Fruit fly (Drosophila melanogaster): Measurements from ENCODE around the gene CG5050.
A peak's percentile ranks its signal among the peaks of the same experiment; 100 is the strongest.

Gene CG5050

dm6 chr2L:17452624-17453023 lies at the start of gene CG5050:
CG5050 (plus strand) TSS chr2L:17452924.
- no peak for TF ChIP-seq CG17801 (GFP tag; optimal IDR thresholded peaks at IDR 0.05; ENCODE audit: partially characterized antibody)

DNA sequence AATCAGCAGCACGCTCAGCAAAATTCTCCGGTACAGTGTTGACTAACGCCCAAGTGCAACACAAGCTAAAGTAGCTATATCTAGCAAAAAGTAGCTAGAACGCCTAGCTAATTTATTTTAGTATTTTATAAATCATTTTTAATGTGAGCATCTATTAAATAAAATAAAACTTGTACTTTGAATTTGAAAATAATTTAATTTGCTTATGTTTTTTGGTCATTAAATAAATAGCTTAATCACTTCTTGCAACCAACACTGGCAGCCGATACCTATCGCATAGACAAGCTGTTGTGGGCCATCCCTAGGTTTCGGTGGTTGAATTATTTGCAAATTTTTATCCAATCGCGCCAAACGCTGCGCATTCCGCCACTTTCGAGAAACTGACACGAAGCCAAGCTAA lies 42.4 kb upstream of the CG5050 start, which contains the start of the genes Polr2J and CG15141:
Gene Polr2J (minus strand): TSS at position 49 of the 400 bp plus-strand sequence.
Gene CG15141 (plus strand): TSS at position 284 of the 400 bp plus-strand sequence.
- TF ChIP-seq CG17801 (GFP tag; optimal IDR thresholded peaks at IDR 0.05; ENCODE audit: partially characterized antibody), result peak; percentile 84

dm6 chr2L:17412533-17412932 lies 40.2 kb upstream of the CG5050 start, which contains the start of gene Rsph9:
Rsph9 (minus strand) TSS chr2L:17412633.
- TF ChIP-seq CG17801 (GFP tag; optimal IDR thresholded peaks at IDR 0.05; ENCODE audit: partially characterized antibody), result no peak

DNA sequence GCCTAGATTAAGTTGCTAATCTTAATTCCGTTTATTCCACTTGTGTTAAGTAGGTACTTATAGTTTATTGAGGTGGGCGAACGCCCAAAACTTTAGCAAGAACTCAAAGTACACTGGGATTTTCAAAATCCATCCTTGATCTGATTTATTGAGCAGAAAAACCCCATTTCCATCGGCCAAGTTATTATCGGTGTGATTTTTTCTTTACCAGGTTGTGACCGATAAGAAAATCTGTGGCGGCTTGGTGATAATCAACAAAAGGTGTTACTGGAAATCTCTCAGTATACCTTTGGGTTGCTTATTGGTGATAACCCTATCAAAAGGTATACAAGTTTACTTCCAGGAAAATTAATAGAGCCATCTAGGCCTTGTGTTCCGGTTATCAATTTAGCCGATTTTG lies 32.3 kb upstream of the CG5050 start:
- TF ChIP-seq CG17801 (GFP tag; optimal IDR thresholded peaks at IDR 0.05; ENCODE audit: partially characterized antibody), result no peak

DNA sequence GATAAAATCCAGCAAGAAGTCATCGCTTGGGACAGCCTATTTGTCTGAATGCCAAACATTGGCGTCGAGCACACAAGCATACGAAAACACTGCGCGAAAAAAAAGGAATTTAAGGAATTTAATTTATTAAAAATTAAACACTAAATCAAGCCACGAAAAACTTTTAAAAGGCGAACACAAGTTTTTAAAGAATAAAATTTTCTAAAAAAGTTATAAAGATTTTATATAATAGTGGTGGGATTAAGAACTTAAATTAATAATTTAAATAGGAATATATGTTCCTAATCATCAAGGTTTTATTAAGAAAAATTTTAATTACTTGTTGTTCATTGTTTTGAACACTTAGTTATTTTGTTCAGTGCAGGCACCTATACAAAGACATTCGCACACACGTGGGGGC lies 31.4 kb upstream of the CG5050 start:
- TF ChIP-seq CG17801 (GFP tag; optimal IDR thresholded peaks at IDR 0.05; ENCODE audit: partially characterized antibody), result no peak

- no peak for TF ChIP-seq CG17801 (GFP tag; optimal IDR thresholded peaks at IDR 0.05; ENCODE audit: partially characterized antibody)
These were observed 30.6 kb upstream of the CG5050 start for dm6 chr2L:17422089-17422488.

- no peak for TF ChIP-seq CG17801 (GFP tag; optimal IDR thresholded peaks at IDR 0.05; ENCODE audit: partially characterized antibody)
These were observed 27.7 kb upstream of the CG5050 start for dm6 chr2L:17425005-17425404.

- no peak for TF ChIP-seq CG17801 (GFP tag; optimal IDR thresholded peaks at IDR 0.05; ENCODE audit: partially characterized antibody)
These were observed 27.3 kb upstream of the CG5050 start for dm6 chr2L:17425412-17425811.

DNA sequence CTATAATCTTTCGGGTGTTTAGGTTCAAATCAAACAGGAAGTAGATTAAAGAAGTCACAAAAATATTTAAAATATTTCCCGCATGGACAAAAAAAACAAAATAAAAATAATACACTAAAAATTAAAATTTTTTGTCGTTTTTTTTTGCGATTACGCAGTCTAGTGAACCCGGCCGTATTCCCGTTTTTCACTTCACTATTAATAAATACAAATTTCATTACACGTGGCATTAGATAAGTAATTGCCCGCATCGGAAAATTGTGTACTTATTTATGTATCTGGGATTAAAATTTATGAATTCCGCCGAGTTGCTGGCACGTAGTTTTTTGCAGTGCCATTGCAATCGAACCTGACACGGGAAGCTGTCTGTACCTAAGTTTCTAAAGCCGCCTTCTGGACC lies 25.5 kb upstream of the CG5050 start:
- TF ChIP-seq CG17801 (GFP tag; optimal IDR thresholded peaks at IDR 0.05; ENCODE audit: partially characterized antibody), result no peak

DNA sequence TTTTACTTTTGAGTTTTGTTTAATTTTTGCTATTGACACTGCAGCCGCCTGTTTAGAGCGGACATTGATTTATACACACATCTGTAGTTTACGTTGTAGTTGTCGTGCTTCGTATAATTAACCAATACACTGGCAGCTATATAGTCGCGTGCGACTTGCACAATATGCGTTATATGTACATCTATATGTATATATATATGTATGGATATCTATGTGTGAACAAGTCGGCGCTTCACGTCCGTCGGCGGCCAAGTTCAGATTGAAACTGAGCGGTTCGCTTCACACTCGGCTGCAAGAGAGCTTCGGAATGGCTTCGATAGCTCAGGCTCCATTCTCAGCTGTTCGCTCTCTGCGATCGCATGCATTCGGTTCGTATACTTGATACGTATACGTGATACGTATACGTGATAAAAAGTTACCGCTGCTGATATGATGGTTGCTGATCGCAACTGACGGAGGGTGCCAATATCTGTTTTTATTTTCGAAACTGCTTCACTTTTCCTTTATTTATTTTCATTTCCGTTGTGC lies 24.7 kb upstream of the CG5050 start:
- peak; percentile 48 for TF ChIP-seq CG17801 (GFP tag; optimal IDR thresholded peaks at IDR 0.05; ENCODE audit: partially characterized antibody)

dm6 chr2L:17429788-17430587 lies 22.7 kb upstream of the CG5050 start:
- peak; percentile 21 for TF ChIP-seq CG17801 (GFP tag; optimal IDR thresholded peaks at IDR 0.05; ENCODE audit: partially characterized antibody)

dm6 chr2L:17430602-17431358 lies 21.9 kb upstream of the CG5050 start:
- TF ChIP-seq CG17801 (GFP tag; optimal IDR thresholded peaks at IDR 0.05; ENCODE audit: partially characterized antibody), result no peak

- TF ChIP-seq CG17801 (GFP tag; optimal IDR thresholded peaks at IDR 0.05; ENCODE audit: partially characterized antibody), result no peak
These were observed 21.4 kb upstream of the CG5050 start for dm6 chr2L:17431359-17431675.

DNA sequence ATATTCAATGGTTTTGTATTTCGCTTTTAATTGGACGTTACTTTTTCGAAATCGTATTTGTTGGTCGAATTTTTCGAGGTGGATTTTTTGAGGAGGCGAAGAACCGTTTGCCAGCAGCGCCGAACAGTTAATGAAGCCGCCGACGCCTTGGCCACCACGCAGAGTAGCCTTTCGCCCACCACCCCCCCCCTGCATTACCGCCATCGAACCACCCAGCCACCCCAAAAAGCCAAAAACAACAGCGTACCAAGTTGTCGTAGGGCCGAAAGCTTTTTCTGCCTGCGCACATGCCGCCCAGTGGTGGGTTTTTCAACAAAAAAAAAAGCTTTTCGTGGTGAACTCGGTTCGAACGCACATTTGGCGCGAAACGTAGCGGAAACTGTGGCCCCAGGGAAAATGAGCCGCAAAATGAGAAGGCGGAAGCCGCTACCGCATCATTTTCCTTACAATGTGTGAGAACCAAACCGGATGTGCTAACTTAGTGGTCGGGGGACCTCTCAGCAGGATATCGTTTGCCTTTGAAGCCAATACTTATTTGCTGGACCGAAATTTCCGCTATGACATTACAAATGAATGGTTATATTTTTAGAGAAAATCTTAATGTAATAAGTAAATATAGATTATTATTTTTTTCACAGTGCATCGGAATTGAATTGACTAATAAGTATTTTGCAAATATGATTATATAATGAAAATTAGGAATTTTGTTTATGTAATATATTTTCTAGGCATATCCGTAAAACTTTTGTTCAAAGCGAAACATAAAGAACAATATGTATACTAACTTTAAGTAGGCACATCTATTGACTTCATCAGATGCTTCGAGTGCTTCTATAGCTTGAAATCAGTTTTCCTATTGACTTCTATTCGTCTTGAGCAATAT lies 19.5 kb upstream of the CG5050 start, which contains the start of the genes Dif and CG5043:
Gene Dif (minus strand): TSS at position 132 of the 883 bp plus-strand sequence.
Gene CG5043 (plus strand): TSS at position 833 of the 883 bp plus-strand sequence.
- no peak for TF ChIP-seq CG17801 (GFP tag; optimal IDR thresholded peaks at IDR 0.05; ENCODE audit: partially characterized antibody)

dm6 chr2L:17436500-17436899 lies 16.2 kb upstream of the CG5050 start, which contains the start of gene CG33928:
CG33928 (minus strand) TSS chr2L:17436600.
- TF ChIP-seq CG17801 (GFP tag; optimal IDR thresholded peaks at IDR 0.05; ENCODE audit: partially characterized antibody), result no peak
